Worm (Caenorhabditis elegans) whole organism, L4 larva: ENCODE results near the gene srh-115.
A peak's percentile ranks its signal among the peaks of the same experiment; 100 is the strongest.

Experiments used
- F10B5.3 ChIP-seq: sonication (generic microtip); optimal IDR thresholded peaks from 2 replicates; lab custom pipeline; 2016; ENCODE audit warnings: mild to moderate bottlenecking, missing genetic modification characterization, missing compliant biosample characterization
- F26F4.8 ChIP-seq: fragments of 200-800 bp; sonication (Bioruptor generic); conservative IDR thresholded peaks from 2 replicates; pipeline ENCODE4 v1.3.6; 2022; ENCODE audit warnings: missing genetic modification characterization, missing compliant biosample characterization
- F49E8.2 ChIP-seq: sonication (generic microtip); optimal IDR thresholded peaks from 2 replicates; lab custom pipeline; 2016; ENCODE audit warnings: missing compliant biosample characterization, mild to moderate bottlenecking, missing genetic modification characterization, borderline replicate concordance
- R02D3.7 ChIP-seq: fragments of 150-350 bp; sonication (generic microtip); optimal IDR thresholded peaks from 3 replicates; lab custom pipeline; 2014; ENCODE audit warnings: missing biosample characterization, missing genetic modification characterization
- ZK337.2 ChIP-seq: fragments of 200-800 bp; sonication (Bioruptor generic); IDR thresholded peaks from 2 replicates; pipeline ENCODE4 v1.3.6; 2022; ENCODE audit warnings: missing genetic modification reagents, missing genetic modification characterization, missing compliant biosample characterization
- aha-1 ChIP-seq: fragments of 150-350 bp; peaks from one replicate; lab custom pipeline; 2014; ENCODE audit warnings: missing biosample characterization, missing genetic modification characterization
- aly-2 ChIP-seq: sonication (generic microtip); optimal IDR thresholded peaks from 2 replicates; lab custom pipeline; 2018; ENCODE audit warnings: missing biosample characterization, missing genetic modification characterization
- ama-1 ChIP-seq: fragments of 150-350 bp; optimal IDR thresholded peaks from 2 replicates; lab custom pipeline; 2014; ENCODE audit warnings: inconsistent platforms, mixed read lengths
- ces-1 ChIP-seq: fragments of 150-350 bp; sonication (generic microtip); optimal IDR thresholded peaks from 4 replicates; lab custom pipeline; 2014; ENCODE audit warnings: missing biosample characterization, missing genetic modification reagents, missing genetic modification characterization
- daf-16 ChIP-seq, 3 experiments: sonication (generic microtip); optimal IDR thresholded peaks; 2 replicates each; lab custom pipeline; 2016 to 2017; ENCODE audit warnings: missing genetic modification characterization in 3 of 3, missing genetic modification reagents in 3 of 3, mild to moderate bottlenecking in 2 of 3, missing compliant biosample characterization in 2 of 3, missing biosample characterization in 1 of 3, moderate library complexity in 1 of 3
- dmd-6 ChIP-seq: fragments of 200-800 bp; sonication (Bioruptor generic); IDR thresholded peaks from 2 replicates; pipeline ENCODE4 v1.3.6; 2022; ENCODE audit warnings: missing genetic modification reagents, missing genetic modification characterization, missing compliant biosample characterization
- dmd-8 ChIP-seq: fragments of 200-800 bp; sonication (Bioruptor generic); IDR thresholded peaks from 2 replicates; pipeline ENCODE4 v1.3.6; 2022; ENCODE audit warnings: missing genetic modification characterization, missing compliant biosample characterization
- dmd-9 ChIP-seq: fragments of 200-800 bp; sonication (Bioruptor generic); IDR thresholded peaks from 2 replicates; pipeline ENCODE4 v1.3.6; 2022; ENCODE audit warnings: missing genetic modification reagents, missing genetic modification characterization, missing compliant biosample characterization
- duxl-1 ChIP-seq: sonication (generic microtip); optimal IDR thresholded peaks from 2 replicates; lab custom pipeline; 2016; ENCODE audit warnings: mild to moderate bottlenecking, missing genetic modification characterization, moderate library complexity, missing compliant biosample characterization; ENCODE audit not compliant: poor library complexity
- hif-1 ChIP-seq, 2 experiments: sonication (generic microtip); optimal IDR thresholded peaks; 2 replicates each; lab custom pipeline; 2016 to 2017; ENCODE audit warnings: missing compliant biosample characterization in 2 of 2, missing genetic modification characterization in 2 of 2, missing genetic modification reagents in 2 of 2, missing genotype in 2 of 2, mild to moderate bottlenecking in 1 of 2
- hlh-11 ChIP-seq: fragments of 200-800 bp; sonication (Bioruptor generic); optimal IDR thresholded peaks from 2 replicates; lab custom pipeline; 2018; ENCODE audit warnings: mild to moderate bottlenecking, missing genetic modification characterization, missing compliant biosample characterization
- hlh-30 ChIP-seq: sonication (generic microtip); optimal IDR thresholded peaks from 2 replicates; lab custom pipeline; 2017; ENCODE audit warnings: antibody characterized with exemption, mild to moderate bottlenecking, missing genetic modification characterization, missing compliant biosample characterization; ENCODE audit not compliant: insufficient read depth
- hmg-1.1 ChIP-seq: fragments of 200-800 bp; sonication (Bioruptor generic); IDR thresholded peaks from 2 replicates; pipeline ENCODE4 v1.3.6; 2022; ENCODE audit warnings: missing genetic modification reagents, missing genetic modification characterization, missing compliant biosample characterization
- lin-1 ChIP-seq: fragments of 200-800 bp; sonication (Bioruptor generic); IDR thresholded peaks from 2 replicates; pipeline ENCODE4 v1.3.6; 2022; ENCODE audit warnings: missing genetic modification reagents, missing genetic modification characterization, missing compliant biosample characterization
- lin-29 ChIP-seq: fragments of 200-800 bp; sonication (Bioruptor generic); IDR thresholded peaks from 2 replicates; pipeline ENCODE4 v1.3.6; 2022; ENCODE audit warnings: missing genetic modification reagents, missing genetic modification characterization, missing compliant biosample characterization
- mdl-1 ChIP-seq, 2 experiments: fragments of 150-350 bp in 1 of 2; sonication (generic microtip) in 1 of 2; optimal IDR thresholded peaks; 2 replicates each; lab custom pipeline; 2014 to 2017; ENCODE audit warnings: missing biosample characterization in 2 of 2, missing genetic modification characterization in 2 of 2
- nhr-11 ChIP-seq: fragments of 150-350 bp; optimal IDR thresholded peaks from 2 replicates; lab custom pipeline; 2014; ENCODE audit warnings: missing biosample characterization, missing genetic modification characterization
- nhr-237 ChIP-seq: sonication (generic microtip); optimal IDR thresholded peaks from 2 replicates; lab custom pipeline; 2017; ENCODE audit warnings: missing biosample characterization, missing genetic modification characterization
- nhr-28 ChIP-seq: fragments of 150-350 bp; optimal IDR thresholded peaks from 2 replicates; lab custom pipeline; 2014; ENCODE audit warnings: missing biosample characterization, missing genetic modification characterization
- nhr-6 ChIP-seq: fragments of 150-350 bp; optimal IDR thresholded peaks from 2 replicates; lab custom pipeline; 2014; ENCODE audit warnings: missing biosample characterization, missing genetic modification characterization
- php-3 ChIP-seq: fragments of 200-800 bp; sonication (Bioruptor generic); IDR thresholded peaks from 2 replicates; pipeline ENCODE4 v1.3.6; 2022; ENCODE audit warnings: missing genetic modification reagents, missing genetic modification characterization, missing compliant biosample characterization
- pqm-1 ChIP-seq: sonication (generic microtip); optimal IDR thresholded peaks from 2 replicates; lab custom pipeline; 2017; ENCODE audit warnings: missing biosample characterization, missing genetic modification characterization
- sdz-12 ChIP-seq: fragments of 200-800 bp; sonication (Bioruptor generic); optimal IDR thresholded peaks from 2 replicates; lab custom pipeline; 2018; ENCODE audit warnings: mild to moderate bottlenecking, missing genetic modification characterization, missing compliant biosample characterization
- set-16 ChIP-seq: fragments of 200-800 bp; sonication (Bioruptor generic); IDR thresholded peaks from 2 replicates; pipeline ENCODE4 v1.3.6; 2022; ENCODE audit warnings: missing genetic modification reagents, missing genetic modification characterization, missing compliant biosample characterization
- snpc-4 ChIP-seq: fragments of 150-350 bp; optimal IDR thresholded peaks from 2 replicates; lab custom pipeline; 2014; ENCODE audit warnings: missing biosample characterization, missing genetic modification characterization
- spr-1 ChIP-seq: sonication (generic microtip); optimal IDR thresholded peaks from 2 replicates; lab custom pipeline; 2016; ENCODE audit warnings: mild to moderate bottlenecking, missing genetic modification characterization, missing compliant biosample characterization
- tag-97 ChIP-seq: fragments of 200-800 bp; sonication (Bioruptor generic); IDR thresholded peaks from 2 replicates; pipeline ENCODE4 v1.3.6; 2022; ENCODE audit warnings: missing genetic modification characterization, missing compliant biosample characterization
- unc-130 ChIP-seq: sonication (generic microtip); optimal IDR thresholded peaks from 2 replicates; lab custom pipeline; 2016; ENCODE audit warnings: missing genetic modification reagents, missing genetic modification characterization, missing compliant biosample characterization
- unc-62 ChIP-seq, 3 experiments: fragments of 150-350 bp in 1 of 3; sonication (generic microtip); optimal IDR thresholded peaks in 2 of 3; peaks in 1 of 3; 1 replicate in 1 of 3; 2 replicates in 2 of 3; lab custom pipeline; 2014 to 2017; ENCODE audit warnings: missing biosample characterization in 3 of 3, missing genetic modification characterization in 3 of 3, missing genetic modification reagents in 3 of 3, missing genotype in 1 of 3
- zag-1 ChIP-seq: fragments of 150-350 bp; optimal IDR thresholded peaks from 2 replicates; lab custom pipeline; 2014; ENCODE audit warnings: missing biosample characterization, missing genetic modification characterization
- zfp-3 ChIP-seq: fragments of 200-800 bp; sonication (Bioruptor generic); conservative IDR thresholded peaks from 2 replicates; pipeline ENCODE4 v1.3.6; 2022; ENCODE audit warnings: missing genetic modification reagents, missing genetic modification characterization, missing compliant biosample characterization
- ztf-11 ChIP-seq: fragments of 150-350 bp; optimal IDR thresholded peaks from 2 replicates; lab custom pipeline; 2014; ENCODE audit warnings: missing biosample characterization, missing genetic modification characterization

Gene srh-115

DNA sequence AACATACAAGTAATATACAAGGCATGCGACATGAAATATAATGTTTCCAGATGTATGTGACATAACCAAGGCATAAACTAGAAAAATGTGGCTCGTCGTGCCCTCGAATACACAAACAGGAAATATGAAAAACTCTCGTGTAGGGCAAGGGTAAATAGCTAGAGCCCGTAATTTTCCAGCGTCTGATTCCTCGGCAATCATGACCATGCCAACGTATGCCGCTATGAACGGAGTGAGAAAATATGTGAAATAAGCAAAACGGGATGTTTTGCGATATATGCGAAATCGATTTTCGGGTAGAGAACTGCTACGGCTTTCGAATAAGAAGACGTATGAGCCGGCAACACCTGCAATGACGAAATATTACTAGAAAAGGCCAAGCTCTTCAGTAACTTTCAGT is 30.2 kb upstream of the srh-115 start, which contains the start of gene scl-25:
Gene scl-25 (plus strand): TSS at position 301 of the 400 bp plus-strand sequence.
- TF ChIP-seq tag-97 (GFP tag; lab: Robert Waterston, UW) (no peak), spr-1 (no peak), unc-62 (GFP tag; optimal IDR thresholded peaks at IDR 0.05 in 1 of 2; lab: Kevin White, UChicago) (peak in 1 of 2 experiments; percentile 47), unc-62 (tag; optimal IDR thresholded peaks at IDR 0.05; lab: Kevin White, UChicago) (no peak), duxl-1 (no peak), zfp-3 (GFP tag; lab: Robert Waterston, UW) (no peak), sdz-12 (GFP tag; lab: Kevin White, UChicago) (no peak)

ce11 chrV:17226119-17226518 is 29.4 kb upstream of the srh-115 start, which contains the start of gene srh-112:
srh-112 (minus strand) TSS chrV:17226219.
- peak; percentile 16 for TF ChIP-seq aha-1 (tag; lab: Kevin White, UChicago)
- TF ChIP-seq F10B5.3 (tag; lab: Kevin White, UChicago) = no peak

ce11 chrV:17232403-17232802 is 23.2 kb upstream of the srh-115 start:
- TF ChIP-seq hmg-1.1 (no peak), unc-62 (GFP tag; optimal IDR thresholded peaks at IDR 0.05 in 1 of 2; lab: Kevin White, UChicago) (peak in 1 of 2 experiments; percentile 98), unc-62 (tag; optimal IDR thresholded peaks at IDR 0.05; lab: Kevin White, UChicago) (no peak)

DNA sequence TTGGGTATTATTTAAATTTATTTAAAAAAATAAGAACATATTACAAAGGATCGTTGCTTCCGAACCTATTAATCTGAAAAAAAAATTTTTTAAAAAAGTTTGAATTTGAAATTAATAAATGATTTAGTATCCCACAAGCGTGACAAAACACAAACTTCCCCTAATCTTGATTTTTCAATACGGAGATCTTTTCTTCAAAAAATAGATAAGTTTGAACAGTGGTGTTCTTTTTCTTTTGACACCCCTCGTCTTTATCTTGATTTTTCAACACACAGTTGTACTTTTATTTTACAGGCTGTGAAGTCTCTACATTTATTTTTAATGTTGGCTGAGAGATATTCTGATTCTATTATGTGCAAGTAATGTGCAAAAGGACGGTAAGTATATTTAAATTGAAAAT is 19.2 kb upstream of the srh-115 start, which contains the start of gene T19C9.10:
Gene T19C9.10 (plus strand): TSS at position 248 of the 400 bp plus-strand sequence.
- TF ChIP-seq unc-130 (no peak), dmd-6 (GFP tag; lab: Robert Waterston, UW) (no peak), hif-1 (tag; optimal IDR thresholded peaks at IDR 0.05; lab: Kevin White, UChicago) (no peak), aha-1 (tag; lab: Kevin White, UChicago) (peak; percentile 54), tag-97 (GFP tag; lab: Robert Waterston, UW) (no peak), lin-29 (GFP tag; lab: Robert Waterston, UW) (no peak)

ce11 chrV:17238799-17239198 is 16.8 kb upstream of the srh-115 start, which contains the start of gene T19C9.8:
T19C9.8 (plus strand) TSS chrV:17239097.
- TF ChIP-seq nhr-28 (tag; lab: Kevin White, UChicago) (peak; percentile 74), R02D3.7 (no peak), php-3 (GFP tag; lab: Robert Waterston, UW) (0 out of 2 replicates have a peak, but pooled peaks have one; percentile 51), daf-16 (GFP tag; optimal IDR thresholded peaks at IDR 0.05; lab: Kevin White, UChicago) (no peak), daf-16 (tag; optimal IDR thresholded peaks at IDR 0.05; lab: Kevin White, UChicago) (peak; percentile 83), hlh-11 (tag; lab: Kevin White, UChicago) (peak; percentile 55), pqm-1 (tag; lab: Kevin White, UChicago) (peak; percentile 74), mdl-1 (tag; optimal IDR thresholded peaks at IDR 0.05; lab: Kevin White, UChicago) (no peak), nhr-6 (tag; lab: Kevin White, UChicago) (no peak), dmd-6 (GFP tag; lab: Robert Waterston, UW) (peak; percentile 37; the same call in 1 of the 2 replicates)
- TF ChIP-seq, all 104 proteins: peak for 6

ce11 chrV:17240579-17241277 is 14.8 kb upstream of the srh-115 start:
- TF ChIP-seq hlh-30 (tag; lab: Kevin White, UChicago) (no peak), nhr-237 (tag; lab: Kevin White, UChicago) (no peak), ama-1 (lab: Kevin White, UChicago) (no peak), daf-16 (GFP tag; optimal IDR thresholded peaks at IDR 0.05; lab: Kevin White, UChicago) (no peak), daf-16 (tag; optimal IDR thresholded peaks at IDR 0.05; lab: Kevin White, UChicago) (peak; percentile 55), set-16 (GFP tag; lab: Robert Waterston, UW) (peak; percentile 81), duxl-1 (no peak), F49E8.2 (no peak), F10B5.3 (tag; lab: Kevin White, UChicago) (no peak), F26F4.8 (GFP tag; lab: Robert Waterston, UW) (no peak), tag-97 (GFP tag; lab: Robert Waterston, UW) (no peak), nhr-11 (tag; lab: Kevin White, UChicago) (no peak), ztf-11 (tag; lab: Kevin White, UChicago) (no peak), dmd-8 (GFP tag; lab: Robert Waterston, UW) (no peak), nhr-6 (tag; lab: Kevin White, UChicago) (no peak), ces-1 (GFP tag; lab: Kevin White, UChicago) (no peak), zag-1 (tag; lab: Kevin White, UChicago) (no peak), unc-130 (no peak), lin-1 (GFP tag; lab: Robert Waterston, UW) (no peak), dmd-9 (GFP tag; lab: Robert Waterston, UW) (no peak), snpc-4 (tag; lab: Kevin White, UChicago) (no peak), aly-2 (tag; lab: Kevin White, UChicago) (no peak), ZK337.2 (GFP tag; lab: Robert Waterston, UW) (no peak), dmd-6 (GFP tag; lab: Robert Waterston, UW) (peak; percentile 8; the same call in 1 of the 2 replicates)
